Fruit fly (Drosophila melanogaster): ENCODE data around the gene trk.

dm6 chr2L:10303786-10304185 is 31.7 kb upstream of the trk start, which contains the start of gene nmd:
- no peak for TF ChIP-seq pan (optimal IDR thresholded peaks at IDR 0.05)
- TF ChIP-seq CG8478 (optimal IDR thresholded peaks at IDR 0.05) = no peak
- no peak for TF ChIP-seq Dll (optimal IDR thresholded peaks at IDR 0.05)
- TF ChIP-seq psq (optimal IDR thresholded peaks at IDR 0.05) = no peak
